Worm (Caenorhabditis elegans): ENCODE results near the gene C33D9.13.

DNA sequence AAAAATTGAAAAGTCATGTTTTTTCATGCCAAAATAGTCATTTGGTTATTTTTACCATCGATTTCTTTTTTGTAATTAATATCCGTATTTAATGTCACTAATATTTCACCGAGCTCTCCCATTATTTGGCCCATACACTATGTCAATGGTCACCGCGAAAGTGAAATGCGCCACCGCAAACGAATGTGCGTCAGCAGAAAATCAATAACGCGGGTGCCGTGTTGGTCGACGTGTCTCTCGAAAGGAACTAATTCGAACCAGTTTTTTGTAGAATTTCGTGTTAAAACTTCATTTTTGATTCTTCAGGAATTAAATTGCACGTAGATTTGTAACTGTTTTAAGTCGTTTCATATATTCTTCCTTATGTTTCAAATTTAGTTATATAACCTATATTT lies 41.5 kb upstream of the C33D9.13 start:
- TF ChIP-seq him-1 (tag; optimal IDR thresholded peaks at IDR 0.05) (no peak), W03F9.2 (tag; optimal IDR thresholded peaks at IDR 0.05) (no peak)
